Fruit fly (Drosophila melanogaster): ENCODE results near the gene CG2574.

DNA sequence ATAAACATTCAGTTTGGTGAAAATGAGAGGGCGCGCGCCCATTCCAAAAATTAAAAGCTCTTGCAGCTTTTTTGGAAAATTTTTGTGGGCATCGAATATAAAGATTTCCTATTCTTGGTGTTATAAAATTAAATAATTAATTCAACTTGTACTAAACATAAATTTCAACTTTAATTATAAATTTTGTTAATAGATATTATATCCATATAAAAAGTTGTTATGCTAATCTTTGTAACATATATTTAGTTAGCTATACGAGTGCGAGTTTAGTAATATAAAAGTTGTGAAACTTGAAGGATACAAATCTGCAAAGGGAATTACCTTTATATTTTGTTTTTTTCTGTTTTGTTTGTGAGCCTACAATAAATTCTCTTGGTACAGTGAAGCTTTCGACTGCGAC lies 22.8 kb downstream of the CG2574 start:
- TF ChIP-seq cic (GFP tag; optimal IDR thresholded peaks at IDR 0.05) (no peak), CG5204 (GFP tag; optimal IDR thresholded peaks at IDR 0.05) (no peak), bab1 (GFP tag; optimal IDR thresholded peaks at IDR 0.05) (no peak), CG11617 (GFP tag; optimal IDR thresholded peaks at IDR 0.05) (no peak), Clk (GFP tag; optimal IDR thresholded peaks at IDR 0.05) (no peak)

Data from whole organism, adult.